Worm (Caenorhabditis elegans): Measurements from ENCODE around the gene trmt-10C.2.

Gene trmt-10C.2

ce11 chrIII:6303114-6303647 lies 42.9 kb upstream of the trmt-10C.2 start, which contains the start of gene F47D12.9 (continued):
- TF ChIP-seq ceh-82 (tag; optimal IDR thresholded peaks at IDR 0.05): no peak
- TF ChIP-seq lsy-2 (tag; optimal IDR thresholded peaks at IDR 0.05): peak; percentile 56 to 85
- TF ChIP-seq skn-1 (tag; optimal IDR thresholded peaks at IDR 0.05): no peak
- peak; percentile 43 for TF ChIP-seq fos-1 (tag; optimal IDR thresholded peaks at IDR 0.05)
- TF ChIP-seq F13H6.1 (tag; optimal IDR thresholded peaks at IDR 0.05): peak; percentile 68
- TF ChIP-seq C34F6.9 (tag; optimal IDR thresholded peaks at IDR 0.05): peak; percentile 93
- TF ChIP-seq peb-1 (tag; optimal IDR thresholded peaks at IDR 0.05): no peak
- TF ChIP-seq nhr-77 (tag; optimal IDR thresholded peaks at IDR 0.05): no peak

ce11 chrIII:6303787-6304186 lies 42.3 kb upstream of the trmt-10C.2 start:
- TF ChIP-seq aly-2 (tag; optimal IDR thresholded peaks at IDR 0.05): no peak
- no peak for TF ChIP-seq nhr-129 (tag; optimal IDR thresholded peaks at IDR 0.05)
- TF ChIP-seq crh-2 (tag; optimal IDR thresholded peaks at IDR 0.05): no peak
- TF ChIP-seq nhr-23 (tag; optimal IDR thresholded peaks at IDR 0.05): no peak
- no peak for TF ChIP-seq sma-3 (GFP tag; optimal IDR thresholded peaks at IDR 0.05)
- TF ChIP-seq snpc-4 (tag; optimal IDR thresholded peaks at IDR 0.05): no peak
- TF ChIP-seq sem-4 (tag; optimal IDR thresholded peaks at IDR 0.05): no peak
- TF ChIP-seq lin-39 (tag; optimal IDR thresholded peaks at IDR 0.05): no peak

- no peak for TF ChIP-seq gmeb-1 (tag; optimal IDR thresholded peaks at IDR 0.05)
- TF ChIP-seq skn-1 (tag; optimal IDR thresholded peaks at IDR 0.05): no peak
- TF ChIP-seq egl-27 (tag; optimal IDR thresholded peaks at IDR 0.05): no peak
- no peak for TF ChIP-seq snpc-4 (tag; optimal IDR thresholded peaks at IDR 0.05)
- no peak for TF ChIP-seq unc-39 (tag; optimal IDR thresholded peaks at IDR 0.05)
- TF ChIP-seq lin-13 (GFP tag; optimal IDR thresholded peaks at IDR 0.05): no peak
- TF ChIP-seq ama-1 (optimal IDR thresholded peaks at IDR 0.05): no peak
- TF ChIP-seq blmp-1 (tag; optimal IDR thresholded peaks at IDR 0.05; ENCODE audit: insufficient read depth): no peak
- TF ChIP-seq peb-1 (tag; optimal IDR thresholded peaks at IDR 0.05): no peak
- no peak for TF ChIP-seq nhr-10 (tag; optimal IDR thresholded peaks at IDR 0.05)
- peak; percentile 28 for TF ChIP-seq nhr-129 (tag; optimal IDR thresholded peaks at IDR 0.05)
- no peak for TF ChIP-seq mab-5 (tag; optimal IDR thresholded peaks at IDR 0.05)
- TF ChIP-seq C34F6.9 (tag; optimal IDR thresholded peaks at IDR 0.05): peak; percentile 36
- no peak for TF ChIP-seq elt-3 (tag; optimal IDR thresholded peaks at IDR 0.05)
- TF ChIP-seq unc-55 (GFP tag; optimal IDR thresholded peaks at IDR 0.05): peak; percentile 33
- no peak for TF ChIP-seq nhr-21 (tag; optimal IDR thresholded peaks at IDR 0.05)
- peak in 1 of 2 experiments; percentile 8 for TF ChIP-seq lsy-2 (tag; optimal IDR thresholded peaks at IDR 0.05)
- no peak for TF ChIP-seq R02D3.7 (tag; optimal IDR thresholded peaks at IDR 0.05)
- no peak for TF ChIP-seq mbf-1 (tag; optimal IDR thresholded peaks at IDR 0.05)
Observed at ce11 chrIII:6307832-6308231, 38.2 kb upstream of the trmt-10C.2 start.

- TF ChIP-seq nhr-237 (tag; optimal IDR thresholded peaks at IDR 0.05) (no peak), ztf-1 (GFP tag; conservative IDR thresholded peaks at IDR 0.05) (no peak)
Observed at ce11 chrIII:6309066-6309465, 37.0 kb upstream of the trmt-10C.2 start, which contains the start of gene gar-2. Gene gar-2 (plus strand): TSS chrIII:6309366.

ce11 chrIII:6310352-6310751 lies 35.7 kb upstream of the trmt-10C.2 start:
- no peak for TF ChIP-seq nhr-6 (tag; optimal IDR thresholded peaks at IDR 0.05)
- TF ChIP-seq peb-1 (tag; optimal IDR thresholded peaks at IDR 0.05): no peak
- no peak for TF ChIP-seq mdl-1 (tag; optimal IDR thresholded peaks at IDR 0.05)
- TF ChIP-seq C34F6.9 (tag; optimal IDR thresholded peaks at IDR 0.05): peak; percentile 2

ce11 chrIII:6311452-6311851 lies 34.6 kb upstream of the trmt-10C.2 start:
- TF ChIP-seq ztf-11 (tag; optimal IDR thresholded peaks at IDR 0.05): no peak
- peak; percentile 90 for TF ChIP-seq mab-5 (tag; optimal IDR thresholded peaks at IDR 0.05)
- peak; percentile 53 for TF ChIP-seq unc-55 (GFP tag; optimal IDR thresholded peaks at IDR 0.05)
- TF ChIP-seq nhr-10 (tag; optimal IDR thresholded peaks at IDR 0.05): no peak
